Fruit fly (Drosophila melanogaster) whole organism, embryonic: Measurements from ENCODE around the gene CG31872.

Source experiments
- Adf1 ChIP-seq: fragments of 200-800 bp; sonication (Bioruptor generic); IDR thresholded peaks from 2 replicates; pipeline ENCODE4 v1.3.6; 2022; ENCODE audit warnings: missing biosample characterization, missing genetic modification characterization
- B-H1 ChIP-seq: fragments of 200-800 bp; sonication (Bioruptor generic); IDR thresholded peaks from 3 replicates; pipeline ENCODE4 v1.3.6; 2022; ENCODE audit warnings: missing biosample characterization, missing genetic modification characterization
- CG10959 ChIP-seq: fragments of 200-800 bp; sonication (Bioruptor generic); IDR thresholded peaks from 2 replicates; pipeline ENCODE4 v1.3.6; 2022; ENCODE audit warnings: missing biosample characterization, missing genetic modification characterization
- CG11398 ChIP-seq: fragments of 200-800 bp; sonication (Bioruptor generic); optimal IDR thresholded peaks from 2 replicates; lab custom pipeline; 2016; ENCODE audit warnings: missing biosample characterization, missing genetic modification characterization
- CG11560 ChIP-seq: fragments of 200-800 bp; sonication (Bioruptor generic); IDR thresholded peaks from 3 replicates; pipeline ENCODE4 v1.3.6; 2022; ENCODE audit warnings: missing biosample characterization, missing genetic modification characterization
- CG12942 ChIP-seq: fragments of 200-800 bp; sonication (Bioruptor generic); optimal IDR thresholded peaks from 3 replicates; lab custom pipeline; 2016; ENCODE audit warnings: missing biosample characterization, missing genetic modification characterization
- CG1603 ChIP-seq: fragments of 200-800 bp; sonication (Bioruptor generic); optimal IDR thresholded peaks from 2 replicates; lab custom pipeline; 2019; ENCODE audit warnings: missing biosample characterization, mild to moderate bottlenecking, missing genetic modification characterization, moderate library complexity
- CG16779 ChIP-seq: fragments of 200-800 bp; sonication (Bioruptor generic); IDR thresholded peaks from 2 replicates; pipeline ENCODE4 v1.3.6; 2022; ENCODE audit warnings: missing biosample characterization, missing genetic modification characterization
- CG16813 ChIP-seq: fragments of 200-800 bp; sonication (Bioruptor generic); IDR thresholded peaks from 3 replicates; pipeline ENCODE4 v1.3.6; 2022; ENCODE audit warnings: missing biosample characterization, missing genetic modification characterization; ENCODE audit not compliant: partially characterized antibody
- CG18476 ChIP-seq: fragments of 200-800 bp; sonication (Bioruptor generic); optimal IDR thresholded peaks from 2 replicates; lab custom pipeline; 2016; ENCODE audit warnings: missing biosample characterization, mild to moderate bottlenecking, missing genetic modification characterization
- CG2120 ChIP-seq: fragments of 200-800 bp; sonication (Bioruptor generic); optimal IDR thresholded peaks from 3 replicates; lab custom pipeline; 2016; ENCODE audit warnings: missing biosample characterization, missing genetic modification characterization
- CG31388 ChIP-seq: fragments of 200-800 bp; sonication (Bioruptor generic); optimal IDR thresholded peaks from 2 replicates; lab custom pipeline; 2016; ENCODE audit warnings: missing biosample characterization, missing genetic modification characterization
- CG31441 ChIP-seq: fragments of 200-800 bp; sonication (Bioruptor generic); IDR thresholded peaks from 2 replicates; pipeline ENCODE4 v1.3.6; 2022; ENCODE audit warnings: missing biosample characterization, missing genetic modification characterization
- CG32532 ChIP-seq: fragments of 200-800 bp; sonication (Bioruptor generic); IDR thresholded peaks from 2 replicates; pipeline ENCODE4 v1.3.6; 2022; ENCODE audit warnings: missing biosample characterization, missing genetic modification characterization
- CG32772 ChIP-seq: fragments of 200-800 bp; sonication (Bioruptor generic); IDR thresholded peaks from 2 replicates; pipeline ENCODE4 v1.3.6; 2022; ENCODE audit warnings: missing biosample characterization, missing genetic modification characterization
- CG7963 ChIP-seq: fragments of 200-800 bp; sonication (Bioruptor generic); IDR thresholded peaks from 3 replicates; pipeline ENCODE4 v1.3.6; 2022; ENCODE audit warnings: missing biosample characterization, missing genetic modification characterization; ENCODE audit not compliant: partially characterized antibody
- CG8359 ChIP-seq: fragments of 200-800 bp; sonication (Bioruptor generic); optimal IDR thresholded peaks from 2 replicates; lab custom pipeline; 2017; ENCODE audit warnings: missing biosample characterization, mild to moderate bottlenecking, missing genetic modification characterization, borderline replicate concordance
- CG9215 ChIP-seq: fragments of 200-800 bp; sonication (Bioruptor generic); IDR thresholded peaks from 2 replicates; pipeline ENCODE4 v1.3.6; 2022; ENCODE audit warnings: missing biosample characterization, missing genetic modification characterization
- CG9727 ChIP-seq: fragments of 200-800 bp; sonication (Bioruptor generic); optimal IDR thresholded peaks from 3 replicates; lab custom pipeline; 2017; ENCODE audit warnings: missing biosample characterization, mild to moderate bottlenecking, missing genetic modification characterization
- Camta ChIP-seq: fragments of 200-800 bp; sonication (Bioruptor generic); optimal IDR thresholded peaks from 2 replicates; lab custom pipeline; 2016; ENCODE audit warnings: missing biosample characterization, missing genetic modification characterization
- Dref ChIP-seq: fragments of 200-800 bp; sonication (Bioruptor generic); IDR thresholded peaks from 2 replicates; pipeline ENCODE4 v1.3.6; 2022; ENCODE audit warnings: missing biosample characterization, missing genetic modification characterization
- Eip74EF ChIP-seq, 2 experiments: fragments of 200-800 bp in 1 of 2; fragments of >200 bp in 1 of 2; sonication (Bioruptor generic) in 1 of 2; optimal IDR thresholded peaks; 2 replicates each; lab custom pipeline; 2017 to 2019; ENCODE audit warnings: missing biosample characterization in 2 of 2, missing genetic modification characterization in 2 of 2, mild to moderate bottlenecking in 1 of 2, moderate library complexity in 1 of 2
- Fer2 ChIP-seq: fragments of 200-800 bp; sonication (Bioruptor generic); optimal IDR thresholded peaks from 2 replicates; lab custom pipeline; 2018; ENCODE audit warnings: missing biosample characterization, mild to moderate bottlenecking, missing genetic modification characterization, moderate library complexity
- Gug ChIP-seq: fragments of 200-800 bp; sonication (Bioruptor generic); IDR thresholded peaks from 4 replicates; pipeline ENCODE4 v1.3.6; 2022; ENCODE audit warnings: missing biosample characterization, missing genetic modification characterization
- HLHmδ ChIP-seq: fragments of 200-800 bp; sonication (Bioruptor generic); optimal IDR thresholded peaks from 2 replicates; lab custom pipeline; 2018; ENCODE audit warnings: missing biosample characterization, mild to moderate bottlenecking, missing genetic modification characterization, moderate library complexity
- Hr78 ChIP-seq, 2 experiments: fragments of 200-800 bp in 1 of 2; fragments of >200 bp in 1 of 2; sonication (Bioruptor generic) in 1 of 2; optimal IDR thresholded peaks; 2 replicates each; lab custom pipeline; 2017 to 2019; ENCODE audit warnings: missing biosample characterization in 2 of 2, missing genetic modification characterization in 2 of 2, mild to moderate bottlenecking in 1 of 2, moderate library complexity in 1 of 2
- Mes4 ChIP-seq: fragments of 200-800 bp; sonication (Bioruptor generic); optimal IDR thresholded peaks from 2 replicates; lab custom pipeline; 2016; ENCODE audit warnings: missing biosample characterization, missing genetic modification characterization
- Oli ChIP-seq: fragments of 200-800 bp; sonication (Bioruptor generic); optimal IDR thresholded peaks from 2 replicates; lab custom pipeline; 2018; ENCODE audit warnings: missing biosample characterization, mild to moderate bottlenecking, missing genetic modification characterization, moderate library complexity
- Rx ChIP-seq: fragments of 200-800 bp; sonication (Bioruptor generic); IDR thresholded peaks from 2 replicates; pipeline ENCODE4 v1.3.6; 2022; ENCODE audit warnings: missing biosample characterization, missing genetic modification characterization
- Trl ChIP-seq, 3 experiments: fragments of >200 bp in 2 of 3; fragments of 200-800 bp in 1 of 3; sonication (Bioruptor generic) in 1 of 3; optimal IDR thresholded peaks; 2 replicates in 1 of 3; 3 replicates in 2 of 3; lab custom pipeline; 2016 to 2017; ENCODE audit warnings: missing biosample characterization in 1 of 3, missing genetic modification characterization in 1 of 3
- Xrp1 ChIP-seq: fragments of 200-800 bp; sonication (Bioruptor generic); IDR thresholded peaks from 2 replicates; pipeline ENCODE4 v1.3.6; 2022; ENCODE audit warnings: missing biosample characterization, missing genetic modification characterization
- aop ChIP-seq: fragments of 200-800 bp; sonication (Bioruptor generic); IDR thresholded peaks from 2 replicates; pipeline ENCODE4 v1.3.6; 2022; ENCODE audit warnings: missing biosample characterization, missing genetic modification characterization
- bab2 ChIP-seq: fragments of 200-800 bp; sonication (Bioruptor generic); optimal IDR thresholded peaks from 2 replicates; lab custom pipeline; 2016; ENCODE audit warnings: missing biosample characterization, missing genetic modification characterization
- cato ChIP-seq: fragments of 200-800 bp; sonication (Bioruptor generic); optimal IDR thresholded peaks from 2 replicates; lab custom pipeline; 2016; ENCODE audit warnings: missing biosample characterization, missing genetic modification characterization, borderline replicate concordance
- chif ChIP-seq, 2 experiments: fragments of 200-800 bp; sonication (Bioruptor generic); optimal IDR thresholded peaks; 3 replicates each; lab custom pipeline; 2016; ENCODE audit warnings: missing biosample characterization in 2 of 2, missing genetic modification characterization in 2 of 2
- chinmo ChIP-seq: fragments of 200-800 bp; sonication (Bioruptor generic); IDR thresholded peaks from 4 replicates; pipeline ENCODE4 v1.3.6; 2022; ENCODE audit warnings: missing biosample characterization, missing genetic modification characterization; ENCODE audit not compliant: partially characterized antibody
- chm ChIP-seq: fragments of 200-800 bp; sonication (Bioruptor generic); IDR thresholded peaks from 2 replicates; pipeline ENCODE4 v1.3.6; 2022; ENCODE audit warnings: missing biosample characterization, missing genetic modification characterization
- chn ChIP-seq: fragments of 200-800 bp; sonication (Bioruptor generic); optimal IDR thresholded peaks from 2 replicates; lab custom pipeline; 2016; ENCODE audit warnings: missing biosample characterization, missing genetic modification characterization
- da ChIP-seq: fragments of 200-800 bp; sonication (Bioruptor generic); optimal IDR thresholded peaks from 2 replicates; lab custom pipeline; 2016; ENCODE audit warnings: missing biosample characterization, missing genetic modification characterization
- ewg ChIP-seq: fragments of 200-800 bp; sonication (Bioruptor generic); optimal IDR thresholded peaks from 3 replicates; lab custom pipeline; 2017; ENCODE audit warnings: mild to moderate bottlenecking, missing biosample characterization, missing genetic modification reagents, missing genetic modification characterization
- fru ChIP-seq: fragments of >200 bp; optimal IDR thresholded peaks from 2 replicates; lab custom pipeline; 2017
- insv ChIP-seq, 2 experiments: fragments of 200-800 bp; sonication (Bioruptor generic); optimal IDR thresholded peaks; 3 replicates each; lab custom pipeline; 2016 to 2018; ENCODE audit warnings: missing biosample characterization in 2 of 2, missing genetic modification characterization in 2 of 2
- kah ChIP-seq: fragments of 200-800 bp; sonication (Bioruptor generic); optimal IDR thresholded peaks from 2 replicates; lab custom pipeline; 2018; ENCODE audit warnings: missing biosample characterization, mild to moderate bottlenecking, missing genetic modification characterization
- lola ChIP-seq, 3 experiments: fragments of >200 bp in 2 of 3; fragments of 200-800 bp in 1 of 3; sonication (Bioruptor generic) in 1 of 3; optimal IDR thresholded peaks; 2 replicates each; lab custom pipeline; 2017 to 2019; ENCODE audit warnings: missing biosample characterization in 3 of 3, missing genetic modification characterization in 3 of 3, mild to moderate bottlenecking in 1 of 3, moderate library complexity in 1 of 3
- lov ChIP-seq, 2 experiments: fragments of 200-800 bp in 1 of 2; fragments of >200 bp in 1 of 2; sonication (Bioruptor generic) in 1 of 2; IDR thresholded peaks in 1 of 2; optimal IDR thresholded peaks in 1 of 2; 2 replicates in 1 of 2; 3 replicates in 1 of 2; pipeline versions ENCODE4 v1.3.6 to Lab custom; 2017 to 2022; ENCODE audit warnings: missing biosample characterization in 1 of 2, missing genetic modification characterization in 1 of 2
- mld ChIP-seq: fragments of 200-800 bp; sonication (Bioruptor generic); IDR thresholded peaks from 3 replicates; pipeline ENCODE4 v1.3.6; 2022; ENCODE audit warnings: missing biosample characterization, missing genetic modification characterization; ENCODE audit not compliant: partially characterized antibody
- pfk ChIP-seq: fragments of 200-800 bp; sonication (Bioruptor generic); optimal IDR thresholded peaks from 2 replicates; lab custom pipeline; 2018; ENCODE audit warnings: missing biosample characterization, mild to moderate bottlenecking, missing genetic modification characterization, moderate library complexity
- seq ChIP-seq: fragments of 200-800 bp; sonication (Bioruptor generic); IDR thresholded peaks from 2 replicates; pipeline ENCODE4 v1.3.6; 2022; ENCODE audit warnings: missing biosample characterization, missing genetic modification characterization
- slou ChIP-seq: fragments of 200-800 bp; sonication (Bioruptor generic); optimal IDR thresholded peaks from 3 replicates; lab custom pipeline; 2016; ENCODE audit warnings: missing biosample characterization, missing genetic modification characterization

CG31872 gene

DNA sequence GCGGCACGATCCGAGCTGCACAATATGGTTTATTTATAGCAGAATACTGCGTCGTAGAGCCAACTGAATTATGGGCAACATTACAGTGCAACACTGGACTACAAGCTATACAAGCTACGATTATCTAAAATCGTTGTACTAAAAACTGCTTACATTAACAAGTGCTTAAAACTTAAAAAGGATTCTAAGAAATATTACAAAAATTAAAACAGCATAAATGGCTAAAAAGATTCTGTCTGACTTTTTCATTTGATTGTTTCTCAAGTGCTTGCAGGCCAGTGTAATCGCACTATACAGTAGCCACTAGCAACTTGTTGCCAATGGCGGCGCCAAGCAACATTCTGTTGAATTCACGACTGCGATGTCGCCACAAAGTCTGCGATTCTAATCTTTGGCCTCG, 23.0 kb upstream of the CG31872 start (continued):
- no peak for TF ChIP-seq fru (lab: Kevin White, UChicago)
- peak; percentile 67 for TF ChIP-seq CG10959 (GFP tag; lab: Robert Waterston, UW)
- no peak for TF ChIP-seq Dref (GFP tag; lab: Robert Waterston, UW)
- TF ChIP-seq chif (GFP tag; optimal IDR thresholded peaks at IDR 0.05; lab: Kevin White, UChicago) = peak; percentile 72 to 76
- peak; percentile 77 for TF ChIP-seq Oli (tag; lab: Kevin White, UChicago)
- peak; percentile 90 for TF ChIP-seq Xrp1 (GFP tag; lab: Robert Waterston, UW)
- TF ChIP-seq ewg (GFP tag; lab: Kevin White, UChicago) = peak; percentile 51
- peak; percentile 46; the same call in 1 of the 2 replicates for TF ChIP-seq CG9215
- TF ChIP-seq slou = peak; percentile 7
- peak; percentile 81 for TF ChIP-seq seq
- peak; percentile 61 for TF ChIP-seq chn (GFP tag; lab: Kevin White, UChicago)
- no peak for TF ChIP-seq Trl (optimal IDR thresholded peaks at IDR 0.05; lab: Kevin White, UChicago)
- peak; percentile 49 for TF ChIP-seq Trl (GFP tag; optimal IDR thresholded peaks at IDR 0.05; lab: Kevin White, UChicago)
- TF ChIP-seq CG16813 (GFP tag; lab: Robert Waterston, UW) = no peak
- no peak for TF ChIP-seq Adf1
- peak; percentile 67 for TF ChIP-seq Rx (GFP tag; lab: Robert Waterston, UW)
- peak; percentile 53; the same call in 1 of the 2 replicates for TF ChIP-seq CG32532 (GFP tag; lab: Robert Waterston, UW)
- TF ChIP-seq chm (GFP tag; lab: Robert Waterston, UW) = peak; percentile 84
- peak; percentile 59 for TF ChIP-seq CG18476 (GFP tag; lab: Kevin White, UChicago)
- peak in 1 of 2 experiments; percentile 63 for TF ChIP-seq Eip74EF (GFP tag; optimal IDR thresholded peaks at IDR 0.05; lab: Kevin White, UChicago)
- TF ChIP-seq CG31441 (GFP tag; lab: Robert Waterston, UW) = peak; percentile 76
- peak; percentile 60 for TF ChIP-seq bab2
- peak; percentile 43 for TF ChIP-seq CG2120 (GFP tag; lab: Kevin White, UChicago)
- TF ChIP-seq mld (GFP tag; lab: Robert Waterston, UW) = no peak
- no peak for TF ChIP-seq Fer2 (tag; lab: Kevin White, UChicago)
- TF ChIP-seq Gug (GFP tag; lab: Robert Waterston, UW) = peak; percentile 50; the same call in 3 of the 4 replicates
- TF ChIP-seq CG12942 (GFP tag; lab: Kevin White, UChicago) = peak; percentile 44
- TF ChIP-seq CG16779 = no peak
- peak; percentile 80 for TF ChIP-seq Camta (GFP tag; lab: Kevin White, UChicago)
- TF ChIP-seq lov (optimal IDR thresholded peaks at IDR 0.05; lab: Kevin White, UChicago) = no peak
- TF ChIP-seq lov (GFP tag; IDR thresholded peaks at IDR 0.05; lab: Robert Waterston, UW) = peak; percentile 71; the same call in 2 of the 3 replicates
- TF ChIP-seq da = peak; percentile 40
- peak; percentile 61 for TF ChIP-seq B-H1 (GFP tag; lab: Robert Waterston, UW)
- peak; percentile 55 for TF ChIP-seq Mes4 (GFP tag; lab: Kevin White, UChicago)
- TF ChIP-seq HLHmδ (GFP tag; lab: Kevin White, UChicago) = no peak
- TF ChIP-seq cato (GFP tag; lab: Kevin White, UChicago) = peak; percentile 33
- no peak for TF ChIP-seq CG7963
- peak; percentile 80 for TF ChIP-seq CG32772
- TF ChIP-seq CG31388 (GFP tag; lab: Kevin White, UChicago) = no peak
- 0 out of 4 replicates have a peak, but pooled peaks have one; percentile 22 for TF ChIP-seq chinmo (GFP tag; lab: Robert Waterston, UW)
- peak; percentile 69 for TF ChIP-seq CG9727 (GFP tag; lab: Kevin White, UChicago)
- TF ChIP-seq CG11398 (GFP tag; lab: Kevin White, UChicago) = peak; percentile 24
- TF ChIP-seq pfk (GFP tag; lab: Kevin White, UChicago) = no peak
- TF ChIP-seq CG1603 (tag; lab: Kevin White, UChicago) = peak; percentile 75
- TF ChIP-seq Hr78 (GFP tag; optimal IDR thresholded peaks at IDR 0.05; lab: Kevin White, UChicago) = no peak
- no peak for TF ChIP-seq kah (GFP tag; lab: Kevin White, UChicago)
- no peak; the same call in 1 of the 2 replicates for TF ChIP-seq aop (GFP tag; lab: Robert Waterston, UW)
- peak in 1 of 3 experiments; percentile 67 for TF ChIP-seq lola (GFP tag; optimal IDR thresholded peaks at IDR 0.05; lab: Kevin White, UChicago)
- no peak for TF ChIP-seq insv (GFP tag; optimal IDR thresholded peaks at IDR 0.05; lab: Kevin White, UChicago)
- 0 out of 3 replicates have a peak, but pooled peaks have one; percentile 24 for TF ChIP-seq CG11560 (tag; lab: Robert Waterston, UW)
- peak; percentile 12 for TF ChIP-seq CG8359 (GFP tag; lab: Kevin White, UChicago)
